Fruit fly (Drosophila melanogaster) whole organism, embryonic: ENCODE results near the gene Targ1.

ENCODE experiments used
- Asciz ChIP-seq: fragments of 200-800 bp; sonication (Bioruptor generic); optimal IDR thresholded peaks from 2 replicates; lab custom pipeline; 2017; ENCODE audit warnings: missing biosample characterization, mild to moderate bottlenecking, missing genetic modification characterization, missing genetic modification reagents
- B-H1 ChIP-seq: fragments of 200-800 bp; sonication (Bioruptor generic); IDR thresholded peaks from 3 replicates; pipeline ENCODE4 v1.3.6; 2022; ENCODE audit warnings: missing biosample characterization, missing genetic modification characterization
- Blimp-1 ChIP-seq: fragments of 200-800 bp; sonication (Bioruptor generic); optimal IDR thresholded peaks from 3 replicates; lab custom pipeline; 2018; ENCODE audit warnings: missing biosample characterization, missing genetic modification characterization, mild to moderate bottlenecking, moderate library complexity, missing genetic modification reagents
- CG1024 ChIP-seq: fragments of 200-800 bp; sonication (Bioruptor generic); IDR thresholded peaks from 2 replicates; pipeline ENCODE4 v1.3.6; 2022; ENCODE audit warnings: missing biosample characterization, missing genetic modification characterization
- CG10654 ChIP-seq: fragments of 200-800 bp; sonication (Bioruptor generic); optimal IDR thresholded peaks from 2 replicates; lab custom pipeline; 2016; ENCODE audit warnings: missing biosample characterization, missing genetic modification characterization
- CG12219 ChIP-seq: fragments of 200-800 bp; sonication (Bioruptor generic); optimal IDR thresholded peaks from 3 replicates; lab custom pipeline; 2018; ENCODE audit warnings: missing biosample characterization, mild to moderate bottlenecking, missing genetic modification characterization
- CG13894 ChIP-seq: fragments of 200-800 bp; sonication (Bioruptor generic); optimal IDR thresholded peaks from 3 replicates; lab custom pipeline; 2018; ENCODE audit warnings: missing biosample characterization, mild to moderate bottlenecking, missing genetic modification characterization, moderate library complexity
- CG15696 ChIP-seq: fragments of 200-800 bp; sonication (Bioruptor generic); optimal IDR thresholded peaks from 2 replicates; lab custom pipeline; 2019; ENCODE audit warnings: missing biosample characterization, mild to moderate bottlenecking, missing genetic modification characterization, moderate library complexity
- CG18476 ChIP-seq: fragments of 200-800 bp; sonication (Bioruptor generic); optimal IDR thresholded peaks from 2 replicates; lab custom pipeline; 2016; ENCODE audit warnings: missing biosample characterization, mild to moderate bottlenecking, missing genetic modification characterization
- CG2678 ChIP-seq: fragments of 200-800 bp; sonication (Bioruptor generic); optimal IDR thresholded peaks from 3 replicates; lab custom pipeline; 2019; ENCODE audit warnings: missing biosample characterization, mild to moderate bottlenecking, missing genetic modification characterization, moderate library complexity
- CG32772 ChIP-seq: fragments of 200-800 bp; sonication (Bioruptor generic); IDR thresholded peaks from 2 replicates; pipeline ENCODE4 v1.3.6; 2022; ENCODE audit warnings: missing biosample characterization, missing genetic modification characterization
- CG34376 ChIP-seq: fragments of 200-800 bp; sonication (Bioruptor generic); optimal IDR thresholded peaks from 2 replicates; lab custom pipeline; 2018; ENCODE audit warnings: missing biosample characterization, mild to moderate bottlenecking, missing genetic modification characterization
- CG43689 ChIP-seq: fragments of 200-800 bp; sonication (Bioruptor generic); IDR thresholded peaks from 2 replicates; pipeline ENCODE4 v1.3.6; 2022; ENCODE audit warnings: missing biosample characterization, missing genetic modification characterization
- CG4854 ChIP-seq: fragments of 200-800 bp; sonication (Bioruptor generic); optimal IDR thresholded peaks from 2 replicates; lab custom pipeline; 2016; ENCODE audit warnings: missing biosample characterization, missing genetic modification characterization, inconsistent platforms
- CG8359 ChIP-seq: fragments of 200-800 bp; sonication (Bioruptor generic); optimal IDR thresholded peaks from 2 replicates; lab custom pipeline; 2017; ENCODE audit warnings: missing biosample characterization, mild to moderate bottlenecking, missing genetic modification characterization, borderline replicate concordance
- CG9215 ChIP-seq: fragments of 200-800 bp; sonication (Bioruptor generic); IDR thresholded peaks from 2 replicates; pipeline ENCODE4 v1.3.6; 2022; ENCODE audit warnings: missing biosample characterization, missing genetic modification characterization
- CG9932 ChIP-seq: fragments of 200-800 bp; sonication (Bioruptor generic); IDR thresholded peaks from 2 replicates; pipeline ENCODE4 v1.3.6; 2022; ENCODE audit warnings: missing biosample characterization, missing genetic modification characterization
- D19A ChIP-seq: fragments of 200-800 bp; optimal IDR thresholded peaks from 3 replicates; lab custom pipeline; 2019; ENCODE audit warnings: missing biosample characterization, mild to moderate bottlenecking, missing genetic modification characterization, moderate library complexity
- Deaf1 ChIP-seq: fragments of 200-800 bp; optimal IDR thresholded peaks from 3 replicates; lab custom pipeline; 2019; ENCODE audit warnings: missing biosample characterization, mild to moderate bottlenecking, missing genetic modification characterization, moderate library complexity
- Dek ChIP-seq: fragments of 200-800 bp; sonication (Bioruptor generic); optimal IDR thresholded peaks from 3 replicates; lab custom pipeline; 2019; ENCODE audit warnings: missing biosample characterization, mild to moderate bottlenecking, missing genetic modification characterization, moderate library complexity
- Dfd ChIP-seq, 2 experiments: fragments of >200 bp; optimal IDR thresholded peaks; 2 replicates each; lab custom pipeline; 2017; ENCODE audit warnings: missing biosample characterization in 2 of 2, missing genetic modification characterization in 2 of 2
- Ets65A ChIP-seq: fragments of 200-800 bp; sonication (Bioruptor generic); peaks from one replicate; lab custom pipeline; 2016; ENCODE audit warnings: missing biosample characterization, missing genetic modification characterization
- Fer2 ChIP-seq: fragments of 200-800 bp; sonication (Bioruptor generic); optimal IDR thresholded peaks from 2 replicates; lab custom pipeline; 2018; ENCODE audit warnings: missing biosample characterization, mild to moderate bottlenecking, missing genetic modification characterization, moderate library complexity
- Gug ChIP-seq: fragments of 200-800 bp; sonication (Bioruptor generic); IDR thresholded peaks from 4 replicates; pipeline ENCODE4 v1.3.6; 2022; ENCODE audit warnings: missing biosample characterization, missing genetic modification characterization
- Hey ChIP-seq: fragments of 200-800 bp; sonication (Bioruptor generic); optimal IDR thresholded peaks from 3 replicates; lab custom pipeline; 2018; ENCODE audit warnings: missing biosample characterization, mild to moderate bottlenecking, missing genetic modification characterization
- MESR4 ChIP-seq: fragments of 200-800 bp; sonication (Bioruptor generic); optimal IDR thresholded peaks from 2 replicates; lab custom pipeline; 2018; ENCODE audit warnings: missing biosample characterization, mild to moderate bottlenecking, missing genetic modification characterization, moderate library complexity
- Oaz ChIP-seq: fragments of 200-800 bp; sonication (Bioruptor generic); IDR thresholded peaks from 2 replicates; pipeline ENCODE4 v1.3.6; 2022; ENCODE audit warnings: missing biosample characterization, missing genetic modification characterization
- Rfx ChIP-seq: fragments of 200-800 bp; sonication (Bioruptor generic); IDR thresholded peaks from 2 replicates; pipeline ENCODE4 v1.3.6; 2022; ENCODE audit warnings: missing biosample characterization, missing genetic modification characterization
- Scr ChIP-seq: fragments of 200-800 bp; sonication (Bioruptor generic); IDR thresholded peaks from 2 replicates; pipeline ENCODE4 v1.3.6; 2022; ENCODE audit warnings: missing biosample characterization, missing genetic modification characterization; ENCODE audit not compliant: partially characterized antibody
- Stat92E ChIP-seq, 3 experiments: fragments of >200 bp in 2 of 3; fragments of 200-800 bp in 1 of 3; sonication (Bioruptor generic) in 1 of 3; optimal IDR thresholded peaks; 2 replicates each; lab custom pipeline; 2017 to 2019; ENCODE audit warnings: missing biosample characterization in 3 of 3, missing genetic modification characterization in 3 of 3, mild to moderate bottlenecking in 1 of 3, moderate library complexity in 1 of 3
- Trl ChIP-seq, 3 experiments: fragments of >200 bp in 2 of 3; fragments of 200-800 bp in 1 of 3; sonication (Bioruptor generic) in 1 of 3; optimal IDR thresholded peaks; 2 replicates in 1 of 3; 3 replicates in 2 of 3; lab custom pipeline; 2016 to 2017; ENCODE audit warnings: missing biosample characterization in 1 of 3, missing genetic modification characterization in 1 of 3
- YL-1 ChIP-seq: fragments of 200-800 bp; sonication (Bioruptor generic); optimal IDR thresholded peaks from 3 replicates; lab custom pipeline; 2017; ENCODE audit warnings: missing biosample characterization, mild to moderate bottlenecking, missing genetic modification characterization
- aop ChIP-seq: fragments of 200-800 bp; sonication (Bioruptor generic); IDR thresholded peaks from 2 replicates; pipeline ENCODE4 v1.3.6; 2022; ENCODE audit warnings: missing biosample characterization, missing genetic modification characterization
- ash1 ChIP-seq: fragments of 200-800 bp; sonication (Bioruptor generic); optimal IDR thresholded peaks from 2 replicates; lab custom pipeline; 2018; ENCODE audit warnings: missing biosample characterization, mild to moderate bottlenecking, missing genetic modification characterization
- cato ChIP-seq: fragments of 200-800 bp; sonication (Bioruptor generic); optimal IDR thresholded peaks from 2 replicates; lab custom pipeline; 2016; ENCODE audit warnings: missing biosample characterization, missing genetic modification characterization, borderline replicate concordance
- chn ChIP-seq: fragments of 200-800 bp; sonication (Bioruptor generic); optimal IDR thresholded peaks from 2 replicates; lab custom pipeline; 2016; ENCODE audit warnings: missing biosample characterization, missing genetic modification characterization
- dmrt99B ChIP-seq: fragments of 200-800 bp; sonication (Bioruptor generic); optimal IDR thresholded peaks from 2 replicates; lab custom pipeline; 2018; ENCODE audit warnings: missing biosample characterization, mild to moderate bottlenecking, missing genetic modification characterization, moderate library complexity
- dpn ChIP-seq, 2 experiments: fragments of 200-800 bp; sonication (Bioruptor generic); optimal IDR thresholded peaks; 3 replicates each; lab custom pipeline; 2016; ENCODE audit warnings: missing biosample characterization in 2 of 2, missing genetic modification characterization in 2 of 2
- dysf ChIP-seq: fragments of 200-800 bp; sonication (Bioruptor generic); IDR thresholded peaks from 3 replicates; pipeline ENCODE4 v1.3.6; 2022; ENCODE audit warnings: missing biosample characterization, missing genetic modification characterization
- eyg ChIP-seq: fragments of 200-800 bp; sonication (Bioruptor generic); optimal IDR thresholded peaks from 3 replicates; lab custom pipeline; 2016; ENCODE audit warnings: missing biosample characterization, missing genetic modification characterization
- fru ChIP-seq: fragments of >200 bp; optimal IDR thresholded peaks from 2 replicates; lab custom pipeline; 2017
- hkb ChIP-seq, 2 experiments: fragments of 200-800 bp in 1 of 2; fragments of >200 bp in 1 of 2; sonication (Bioruptor generic) in 1 of 2; IDR thresholded peaks in 1 of 2; optimal IDR thresholded peaks in 1 of 2; 2 replicates each; pipeline versions ENCODE4 v1.3.6 to Lab custom; 2017 to 2022; ENCODE audit warnings: missing biosample characterization in 1 of 2, missing genetic modification characterization in 1 of 2
- ken ChIP-seq: fragments of 200-800 bp; sonication (Bioruptor generic); IDR thresholded peaks from 3 replicates; pipeline ENCODE4 v1.3.6; 2022; ENCODE audit warnings: missing biosample characterization, missing genetic modification characterization
- onecut ChIP-seq: fragments of 200-800 bp; sonication (Bioruptor generic); IDR thresholded peaks from 2 replicates; pipeline ENCODE4 v1.3.6; 2022; ENCODE audit warnings: missing biosample characterization, missing genetic modification characterization
- pb ChIP-seq: fragments of 200-800 bp; sonication (Bioruptor generic); optimal IDR thresholded peaks from 3 replicates; lab custom pipeline; 2016; ENCODE audit warnings: missing biosample characterization, missing genetic modification characterization
- scrt ChIP-seq: fragments of 200-800 bp; sonication (Bioruptor generic); optimal IDR thresholded peaks from 2 replicates; lab custom pipeline; 2018; ENCODE audit warnings: missing biosample characterization, mild to moderate bottlenecking, missing genetic modification characterization, moderate library complexity
- sens-2 ChIP-seq: fragments of 200-800 bp; sonication (Bioruptor generic); IDR thresholded peaks from 2 replicates; pipeline ENCODE4 v1.3.6; 2022; ENCODE audit warnings: missing biosample characterization, missing genetic modification characterization
- slou ChIP-seq: fragments of 200-800 bp; sonication (Bioruptor generic); optimal IDR thresholded peaks from 3 replicates; lab custom pipeline; 2016; ENCODE audit warnings: missing biosample characterization, missing genetic modification characterization
- slp2 ChIP-seq: fragments of 200-800 bp; sonication (Bioruptor generic); optimal IDR thresholded peaks from 2 replicates; lab custom pipeline; 2016; ENCODE audit warnings: missing biosample characterization, missing genetic modification characterization
- ttk ChIP-seq: fragments of 200-800 bp; sonication (Bioruptor generic); IDR thresholded peaks from 2 replicates; pipeline ENCODE4 v2.1.2; 2022; ENCODE audit warnings: missing biosample characterization, missing genetic modification characterization
- usp ChIP-seq: fragments of >200 bp; optimal IDR thresholded peaks from 2 replicates; lab custom pipeline; 2017; ENCODE audit warnings: missing biosample characterization, missing genetic modification characterization

The Targ1 gene

dm6 chr3L:21185622-21186021, 17.1 kb downstream of the Targ1 start (continued):
- no peak for TF ChIP-seq CG34376 (GFP tag; lab: Kevin White, UChicago)
- no peak for TF ChIP-seq MESR4 (GFP tag; lab: Kevin White, UChicago)
- TF ChIP-seq Ets65A (GFP tag; lab: Kevin White, UChicago) = no peak
- no peak for TF ChIP-seq fru
- TF ChIP-seq pb (GFP tag; lab: Kevin White, UChicago) = no peak
- TF ChIP-seq Scr (GFP tag; lab: Robert Waterston, UW) = no peak
- TF ChIP-seq CG12219 = no peak
- no peak for TF ChIP-seq hkb (optimal IDR thresholded peaks at IDR 0.05; lab: Kevin White, UChicago)
- TF ChIP-seq hkb (GFP tag; IDR thresholded peaks at IDR 0.05; lab: Robert Waterston, UW) = no peak
- no peak for TF ChIP-seq usp (GFP tag; lab: Kevin White, UChicago)
- no peak for TF ChIP-seq cato (GFP tag; lab: Kevin White, UChicago)
- no peak for TF ChIP-seq aop
- no peak for TF ChIP-seq ash1 (GFP tag; lab: Kevin White, UChicago)
- no peak for TF ChIP-seq CG15696 (tag; lab: Kevin White, UChicago)
- TF ChIP-seq Rfx (GFP tag; lab: Robert Waterston, UW) = peak; percentile 28; the same call in 1 of the 2 replicates
- TF ChIP-seq sens-2 (GFP tag; lab: Robert Waterston, UW) = no peak
- TF ChIP-seq CG2678 (tag; lab: Kevin White, UChicago) = no peak
- no peak for TF ChIP-seq dpn (GFP tag; optimal IDR thresholded peaks at IDR 0.05; lab: Kevin White, UChicago)
- no peak for TF ChIP-seq CG18476
- no peak for TF ChIP-seq ken
- TF ChIP-seq Blimp-1 (GFP tag; lab: Kevin White, UChicago) = no peak
- TF ChIP-seq slou = no peak
- TF ChIP-seq Fer2 (tag; lab: Kevin White, UChicago) = no peak
- no peak for TF ChIP-seq D19A (tag; lab: Kevin White, UChicago)
- TF ChIP-seq CG4854 (GFP tag; lab: Kevin White, UChicago) = no peak
- TF ChIP-seq CG13894 = peak; percentile 25
- TF ChIP-seq dmrt99B (tag; lab: Kevin White, UChicago) = no peak
- TF ChIP-seq scrt (GFP tag; lab: Kevin White, UChicago) = peak; percentile 62
- TF ChIP-seq B-H1 (GFP tag; lab: Robert Waterston, UW) = no peak
- TF ChIP-seq CG9932 (GFP tag; lab: Robert Waterston, UW) = no peak
- peak; percentile 97 for TF ChIP-seq onecut (GFP tag; lab: Robert Waterston, UW)
- TF ChIP-seq Stat92E (GFP tag; optimal IDR thresholded peaks at IDR 0.05; lab: Kevin White, UChicago) = no peak
- TF ChIP-seq CG32772 (GFP tag; lab: Robert Waterston, UW) = no peak
- no peak for TF ChIP-seq Dek (tag; lab: Kevin White, UChicago)
- peak; percentile 13 for TF ChIP-seq Deaf1 (tag; lab: Kevin White, UChicago)
- no peak for TF ChIP-seq chn (GFP tag; lab: Kevin White, UChicago)
- TF ChIP-seq eyg (GFP tag; lab: Kevin White, UChicago) = no peak
- TF ChIP-seq dysf (GFP tag; lab: Robert Waterston, UW) = no peak
- TF ChIP-seq CG9215 (GFP tag; lab: Robert Waterston, UW) = no peak
- TF ChIP-seq CG43689 (GFP tag; lab: Robert Waterston, UW) = no peak
- no peak for TF ChIP-seq Asciz (GFP tag; lab: Kevin White, UChicago)
- TF ChIP-seq Oaz = no peak
- TF ChIP-seq ttk (GFP tag; lab: Robert Waterston, UW) = no peak
- no peak for TF ChIP-seq CG8359 (GFP tag; lab: Kevin White, UChicago)
- no peak for TF ChIP-seq slp2
- peak in 1 of 2 experiments; percentile 27 for TF ChIP-seq Trl (optimal IDR thresholded peaks at IDR 0.05; lab: Kevin White, UChicago)
- TF ChIP-seq Trl (GFP tag; optimal IDR thresholded peaks at IDR 0.05; lab: Kevin White, UChicago) = no peak
- TF ChIP-seq CG1024 (GFP tag; lab: Robert Waterston, UW) = no peak
- TF ChIP-seq CG10654 (GFP tag; lab: Kevin White, UChicago) = no peak
- no peak for TF ChIP-seq YL-1 (GFP tag; lab: Kevin White, UChicago)
- no peak for TF ChIP-seq Gug (GFP tag; lab: Robert Waterston, UW)
- no peak for TF ChIP-seq Dfd (GFP tag; optimal IDR thresholded peaks at IDR 0.05; lab: Kevin White, UChicago)
- TF ChIP-seq Hey (tag; lab: Kevin White, UChicago) = no peak
